Worm (Caenorhabditis elegans) whole organism, young adult: Measurements from ENCODE around the gene dolk-1.
A peak's percentile ranks its signal among the peaks of the same experiment; 100 is the strongest.
"Not testable (repeated sequence)": the region's sequence is repeated elsewhere in the genome, so short reads cannot be mapped to it uniquely, and the experiment has no call there.

ENCODE experiments used
- B0019.2 ChIP-seq: fragments of 200-800 bp; sonication (Bioruptor generic); conservative IDR thresholded peaks from 2 replicates; pipeline ENCODE4 v1.3.6; 2022; ENCODE audit warnings: missing genetic modification reagents, missing genetic modification characterization, missing compliant biosample characterization
- D2030.7 ChIP-seq: fragments of 200-800 bp; sonication (Bioruptor generic); IDR thresholded peaks from 2 replicates; pipeline ENCODE4 v1.3.6; 2022; ENCODE audit warnings: missing genetic modification reagents, missing genetic modification characterization, missing compliant biosample characterization
- F33H1.4 ChIP-seq: fragments of 200-800 bp; sonication (Bioruptor generic); IDR thresholded peaks from 2 replicates; pipeline ENCODE4 v1.3.6; 2022; ENCODE audit warnings: missing genetic modification reagents, missing genetic modification characterization, missing compliant biosample characterization
- F39B2.1 ChIP-seq: fragments of 200-800 bp; sonication (Bioruptor generic); IDR thresholded peaks from 2 replicates; pipeline ENCODE4 v1.3.6; 2022; ENCODE audit warnings: missing genetic modification reagents, missing genetic modification characterization, missing compliant biosample characterization
- F57A8.1 ChIP-seq: fragments of 200-800 bp; sonication (Bioruptor generic); optimal IDR thresholded peaks from 2 replicates; lab custom pipeline; 2018; ENCODE audit warnings: mild to moderate bottlenecking, missing genetic modification characterization, moderate library complexity, missing compliant biosample characterization
- Y53G8AR.9 ChIP-seq: fragments of 200-800 bp; sonication (Bioruptor generic); conservative IDR thresholded peaks from 2 replicates; pipeline ENCODE4 v1.3.6; 2022; ENCODE audit warnings: missing genetic modification reagents, missing genetic modification characterization, missing compliant biosample characterization
- Y95B8A.8 ChIP-seq: fragments of 200-800 bp; sonication (Bioruptor generic); IDR thresholded peaks from 2 replicates; pipeline ENCODE4 v1.3.6; 2022; ENCODE audit warnings: missing genetic modification reagents, missing genetic modification characterization, missing compliant biosample characterization
- bed-2 ChIP-seq: fragments of 200-800 bp; sonication (Bioruptor generic); IDR thresholded peaks from 2 replicates; pipeline ENCODE4 v1.3.6; 2022; ENCODE audit warnings: missing genetic modification reagents, missing genetic modification characterization, missing compliant biosample characterization
- ccch-3 ChIP-seq: fragments of 200-800 bp; sonication (Bioruptor generic); optimal IDR thresholded peaks from 2 replicates; lab custom pipeline; 2018; ENCODE audit warnings: mild to moderate bottlenecking, missing genetic modification characterization, missing compliant biosample characterization
- cebp-1 ChIP-seq, 2 experiments: fragments of 200-800 bp in 1 of 2; sonication (Bioruptor generic) in 1 of 2; sonication (generic microtip) in 1 of 2; IDR thresholded peaks in 1 of 2; optimal IDR thresholded peaks in 1 of 2; 2 replicates each; pipeline versions ENCODE4 v1.3.6 to Lab custom; 2017 to 2022; ENCODE audit warnings: missing compliant biosample characterization in 2 of 2, missing genetic modification characterization in 2 of 2, mild to moderate bottlenecking in 1 of 2, missing genetic modification reagents in 1 of 2, moderate library complexity in 1 of 2
- ceh-100 ChIP-seq: fragments of 200-800 bp; sonication (Bioruptor generic); IDR thresholded peaks from 2 replicates; pipeline ENCODE4 v1.3.6; 2022; ENCODE audit warnings: missing genetic modification reagents, missing genetic modification characterization, missing compliant biosample characterization
- ceh-40 ChIP-seq: fragments of 200-800 bp; sonication (Bioruptor generic); IDR thresholded peaks from 2 replicates; pipeline ENCODE4 v1.3.6; 2022; ENCODE audit warnings: missing genetic modification characterization, missing compliant biosample characterization
- ceh-91 ChIP-seq: fragments of 200-800 bp; sonication (Bioruptor generic); IDR thresholded peaks from 2 replicates; pipeline ENCODE4 v1.3.6; 2022; ENCODE audit warnings: missing genetic modification reagents, missing genetic modification characterization, missing compliant biosample characterization
- chd-7 ChIP-seq: sonication (generic microtip); optimal IDR thresholded peaks from 2 replicates; lab custom pipeline; 2016; ENCODE audit warnings: mild to moderate bottlenecking, missing genetic modification characterization, moderate library complexity, missing compliant biosample characterization
- die-1 ChIP-seq: sonication (generic microtip); optimal IDR thresholded peaks from 2 replicates; lab custom pipeline; 2016; ENCODE audit warnings: missing genotype, mild to moderate bottlenecking, missing genetic modification characterization, missing compliant biosample characterization
- dox-1 ChIP-seq: fragments of 200-800 bp; sonication (Bioruptor generic); IDR thresholded peaks from 2 replicates; pipeline ENCODE4 v1.3.6; 2022; ENCODE audit warnings: missing genetic modification reagents, missing genetic modification characterization, missing compliant biosample characterization
- egrh-3 ChIP-seq: fragments of 200-800 bp; sonication (Bioruptor generic); IDR thresholded peaks from 2 replicates; pipeline ENCODE4 v1.3.6; 2022; ENCODE audit warnings: missing genetic modification reagents, missing genetic modification characterization, missing compliant biosample characterization
- ekl-4 ChIP-seq: fragments of 200-800 bp; sonication (Bioruptor generic); IDR thresholded peaks from 2 replicates; pipeline ENCODE4 v1.3.6; 2022; ENCODE audit warnings: missing genetic modification reagents, missing genetic modification characterization, missing compliant biosample characterization
- hmg-1.2 ChIP-seq: fragments of 200-800 bp; sonication (Bioruptor generic); IDR thresholded peaks from 2 replicates; pipeline ENCODE4 v1.3.6; 2022; ENCODE audit warnings: missing genetic modification reagents, missing genetic modification characterization, missing compliant biosample characterization
- lin-26 ChIP-seq: fragments of 200-800 bp; sonication (Bioruptor generic); IDR thresholded peaks from 2 replicates; pipeline ENCODE4 v1.3.6; 2022; ENCODE audit warnings: missing genetic modification reagents, missing genetic modification characterization, missing compliant biosample characterization
- lin-54 ChIP-seq: fragments of 200-800 bp; sonication (Bioruptor generic); optimal IDR thresholded peaks from 2 replicates; lab custom pipeline; 2018; ENCODE audit warnings: mild to moderate bottlenecking, missing genetic modification characterization, missing compliant biosample characterization
- lsl-1 ChIP-seq: fragments of 200-800 bp; sonication (Bioruptor generic); optimal IDR thresholded peaks from 2 replicates; lab custom pipeline; 2018; ENCODE audit warnings: mild to moderate bottlenecking, missing genetic modification characterization, moderate library complexity, missing compliant biosample characterization
- madf-6 ChIP-seq: fragments of 200-800 bp; sonication (Bioruptor generic); IDR thresholded peaks from 2 replicates; pipeline ENCODE4 v1.3.6; 2022; ENCODE audit warnings: missing genetic modification reagents, missing genetic modification characterization, missing compliant biosample characterization
- mcd-1 ChIP-seq: fragments of 200-800 bp; sonication (Bioruptor generic); IDR thresholded peaks from 2 replicates; pipeline ENCODE4 v1.3.6; 2022; ENCODE audit warnings: missing genetic modification reagents, missing genetic modification characterization, missing compliant biosample characterization
- mxl-1 ChIP-seq: sonication (generic microtip); optimal IDR thresholded peaks from 2 replicates; lab custom pipeline; 2016; ENCODE audit warnings: missing genetic modification characterization, missing compliant biosample characterization
- nfyb-1 ChIP-seq: fragments of 200-800 bp; sonication (Bioruptor generic); IDR thresholded peaks from 2 replicates; pipeline ENCODE4 v1.3.6; 2022; ENCODE audit warnings: missing genetic modification reagents, missing genetic modification characterization, missing compliant biosample characterization
- pbrm-1 ChIP-seq: fragments of 200-800 bp; sonication (Bioruptor generic); IDR thresholded peaks from 2 replicates; pipeline ENCODE4 v1.3.6; 2022; ENCODE audit warnings: missing genetic modification reagents, missing genetic modification characterization, missing compliant biosample characterization
- rcor-1 ChIP-seq: fragments of 200-800 bp; sonication (Bioruptor generic); IDR thresholded peaks from 2 replicates; pipeline ENCODE4 v1.3.6; 2022; ENCODE audit warnings: missing genetic modification reagents, missing genetic modification characterization, missing compliant biosample characterization
- rpc-1 ChIP-seq, 2 experiments: fragments of 150-350 bp in 1 of 2; sonication (generic microtip) in 1 of 2; optimal IDR thresholded peaks; 2 replicates each; lab custom pipeline; 2014 to 2018; ENCODE audit warnings: missing biosample characterization in 1 of 2, missing genetic modification characterization in 1 of 2, missing genetic modification reagents in 1 of 2, missing genotype in 1 of 2
- sea-2 ChIP-seq: fragments of 200-800 bp; sonication (Bioruptor generic); IDR thresholded peaks from 2 replicates; pipeline ENCODE4 v1.3.6; 2022; ENCODE audit warnings: missing genetic modification characterization, missing compliant biosample characterization
- snpc-1.3 ChIP-seq: sonication (generic microtip); optimal IDR thresholded peaks from 2 replicates; lab custom pipeline; 2017; ENCODE audit warnings: missing genetic modification characterization, mild to moderate bottlenecking, missing compliant biosample characterization, antibody characterized with exemption, moderate library complexity, missing genotype, missing genetic modification reagents; ENCODE audit not compliant: insufficient read depth
- snpc-4 ChIP-seq, 5 experiments: fragments of 150-350 bp in 1 of 5; sonication (generic microtip) in 4 of 5; optimal IDR thresholded peaks; 2 replicates each; lab custom pipeline; 2014 to 2018; ENCODE audit warnings: missing genetic modification characterization in 5 of 5, missing biosample characterization in 3 of 5, antibody characterized with exemption in 2 of 5, mild to moderate bottlenecking in 2 of 5, missing compliant biosample characterization in 2 of 5, missing genotype in 2 of 5, moderate library complexity in 2 of 5, missing genetic modification reagents in 1 of 5
- tbp1 ChIP-seq: fragments of 200-800 bp; sonication (Bioruptor generic); optimal IDR thresholded peaks from 2 replicates; lab custom pipeline; 2018; ENCODE audit warnings: mild to moderate bottlenecking, missing genetic modification characterization, missing compliant biosample characterization
- ztf-28 ChIP-seq: fragments of 200-800 bp; sonication (Bioruptor generic); IDR thresholded peaks from 2 replicates; pipeline ENCODE4 v1.3.6; 2022; ENCODE audit warnings: missing genetic modification reagents, missing genetic modification characterization, missing compliant biosample characterization

Gene dolk-1

DNA sequence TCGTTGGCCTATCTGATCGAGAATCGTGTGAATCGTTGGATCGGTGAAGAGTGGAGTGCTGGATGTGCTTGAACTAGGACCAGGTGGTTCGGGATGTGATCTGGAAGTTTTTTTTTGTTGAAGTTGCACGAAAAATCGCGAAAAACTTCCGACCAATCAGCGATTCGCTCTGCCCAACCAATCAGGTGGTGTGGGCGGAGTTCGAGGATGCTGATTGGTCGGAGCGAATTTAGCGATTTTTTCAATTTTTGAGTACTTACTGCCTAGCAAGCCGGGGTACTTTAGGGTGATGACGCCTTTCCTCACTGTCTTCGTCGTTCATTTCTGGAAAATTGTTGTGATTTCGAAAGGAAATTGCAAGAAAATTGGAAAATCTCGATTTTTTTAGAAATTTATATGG is 45.3 kb upstream of the dolk-1 start, which contains the start of gene Y56A3A.30:
TSS of gene Y56A3A.30 (minus strand) at position 324 of the 400 bp plus-strand sequence.
- no peak for TF ChIP-seq ccch-3 (GFP tag; lab: Kevin White, UChicago)
- TF ChIP-seq nfyb-1 (GFP tag; lab: Robert Waterston, UW) = 0 out of 2 replicates have a peak, but pooled peaks have one; percentile 18
- no peak for TF ChIP-seq chd-7 (tag; lab: Kevin White, UChicago)
- TF ChIP-seq egrh-3 (GFP tag; lab: Robert Waterston, UW) = no peak
- TF ChIP-seq B0019.2 = no peak

- TF ChIP-seq snpc-1.3 (no peak), lin-54 (GFP tag; lab: Kevin White, UChicago) (peak; percentile 22)
Observed at ce11 chrIII:11974414-11974813, 41.0 kb upstream of the dolk-1 start, which contains the start of gene Y56A3A.31. Y56A3A.31 (plus strand) TSS chrIII:11974477.

DNA sequence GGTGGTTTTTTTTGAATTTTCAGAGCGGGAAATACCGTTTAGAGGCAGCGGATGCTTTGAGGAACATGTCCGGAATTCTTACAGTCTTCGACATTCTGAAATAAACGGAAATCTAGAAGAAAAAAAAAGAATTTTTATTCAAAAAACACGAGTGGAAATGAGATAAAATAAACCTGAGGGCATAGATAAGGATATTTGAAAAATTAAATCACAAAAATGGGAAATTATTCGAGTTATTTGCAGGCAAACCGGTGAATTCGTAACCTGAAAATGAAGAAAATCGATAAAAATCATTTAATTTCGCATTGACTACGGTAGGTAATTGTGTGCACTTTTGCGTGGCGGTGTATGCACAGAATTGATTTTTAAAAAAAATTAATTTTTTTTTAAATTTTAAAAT is 40.6 kb upstream of the dolk-1 start, which contains the start of gene ung-1:
TSS of gene ung-1 (minus strand) at position 101 of the 400 bp plus-strand sequence.
- no peak for TF ChIP-seq die-1 (tag; lab: Kevin White, UChicago)
- no peak for TF ChIP-seq ceh-100 (GFP tag; lab: Robert Waterston, UW)
- no peak for TF ChIP-seq ceh-40 (GFP tag; lab: Robert Waterston, UW)
- no peak for TF ChIP-seq F33H1.4 (GFP tag; lab: Robert Waterston, UW)
- no peak for TF ChIP-seq mxl-1
- TF ChIP-seq lin-26 (GFP tag; lab: Robert Waterston, UW) = no peak
- no peak for TF ChIP-seq F57A8.1
- peak; percentile 76 for TF ChIP-seq lsl-1 (GFP tag; lab: Kevin White, UChicago)

DNA sequence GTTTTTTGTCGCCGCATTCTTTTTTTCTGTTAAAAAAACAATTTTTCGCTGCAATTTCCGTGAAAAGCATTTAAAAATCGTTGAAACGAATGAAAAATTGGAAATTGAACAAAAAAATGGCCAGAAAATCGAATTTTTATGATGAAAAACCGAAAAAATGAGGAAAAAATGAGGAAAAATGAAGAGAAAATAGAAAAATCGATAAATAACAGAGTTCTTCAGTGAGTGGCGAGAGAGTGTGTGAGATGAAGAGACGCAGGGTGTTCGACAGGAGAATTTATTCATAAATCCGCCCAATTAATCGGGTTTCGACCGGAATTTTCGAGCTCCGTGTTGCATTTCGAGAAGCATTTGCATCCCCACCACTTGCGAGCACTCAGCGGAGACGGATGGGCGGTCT is 37.9 kb upstream of the dolk-1 start, which contains the start of gene Y56A3A.28:
TSS of gene Y56A3A.28 (minus strand) at position 33 of the 400 bp plus-strand sequence.
- TF ChIP-seq rpc-1 (optimal IDR thresholded peaks at IDR 0.05; lab: Kevin White, UChicago) (no peak), rpc-1 (tag; optimal IDR thresholded peaks at IDR 0.05; lab: Kevin White, UChicago) (no peak), hmg-1.2 (GFP tag; lab: Robert Waterston, UW) (peak; percentile 97), sea-2 (no peak)

DNA sequence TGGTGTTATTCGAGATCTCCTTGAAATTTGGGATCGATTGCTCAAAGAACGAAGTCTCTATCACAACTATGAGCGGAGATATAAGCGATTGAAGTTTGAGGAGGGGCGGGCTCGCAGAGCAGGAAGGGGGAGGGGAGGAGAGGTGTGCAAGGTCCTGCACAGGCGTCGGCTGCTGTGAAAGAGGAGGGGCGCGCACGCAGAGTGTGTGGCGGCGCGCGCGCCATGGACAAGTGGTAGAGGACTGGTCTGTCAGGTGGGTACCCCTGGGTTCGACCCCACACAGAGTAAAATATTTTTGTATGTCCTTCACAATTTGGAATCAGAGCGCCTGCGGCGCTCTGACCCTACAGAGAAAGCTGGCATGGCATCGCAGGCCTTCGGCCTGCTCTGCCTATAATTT is 33.6 kb upstream of the dolk-1 start:
- TF ChIP-seq bed-2 (GFP tag; lab: Robert Waterston, UW) (0 out of 2 replicates have a peak, but pooled peaks have one; percentile 42), ztf-28 (GFP tag; lab: Robert Waterston, UW) (0 out of 2 replicates have a peak, but pooled peaks have one; percentile 21), ceh-91 (GFP tag; lab: Robert Waterston, UW) (peak; percentile 51), ekl-4 (peak; percentile 67; the same call in 1 of the 2 replicates), snpc-4 (tag; optimal IDR thresholded peaks at IDR 0.05; lab: Kevin White, UChicago) (peak in 2 of 4 experiments; percentile 17 to 60), tbp1 (GFP tag; lab: Kevin White, UChicago) (peak; percentile 37), B0019.2 (peak; percentile 75), mcd-1 (GFP tag; lab: Robert Waterston, UW) (peak; percentile 79), cebp-1 (GFP tag; IDR thresholded peaks at IDR 0.05; lab: Robert Waterston, UW) (0 out of 2 replicates have a peak, but pooled peaks have one; percentile 23), lin-26 (GFP tag; lab: Robert Waterston, UW) (peak; percentile 100), Y53G8AR.9 (GFP tag; lab: Robert Waterston, UW) (0 out of 2 replicates have a peak, but pooled peaks have one; percentile 37), F33H1.4 (GFP tag; lab: Robert Waterston, UW) (peak; percentile 62), egrh-3 (GFP tag; lab: Robert Waterston, UW) (peak; percentile 99), dox-1 (GFP tag; lab: Robert Waterston, UW) (peak; percentile 75), pbrm-1 (peak; percentile 91), madf-6 (GFP tag; lab: Robert Waterston, UW) (peak; percentile 81), rcor-1 (peak; percentile 68), D2030.7 (peak; percentile 91), Y95B8A.8 (GFP tag; lab: Robert Waterston, UW) (peak; percentile 54; the same call in 1 of the 2 replicates), F39B2.1 (GFP tag; lab: Robert Waterston, UW) (peak; percentile 5; the same call in 1 of the 2 replicates), ceh-100 (GFP tag; lab: Robert Waterston, UW) (0 out of 2 replicates have a peak, but pooled peaks have one; percentile 47), nfyb-1 (GFP tag; lab: Robert Waterston, UW) (peak; percentile 85)
- not testable (repeated sequence) for TF ChIP-seq snpc-4 (GFP tag; optimal IDR thresholded peaks at IDR 0.05; lab: Kevin White, UChicago); cebp-1 (tag; optimal IDR thresholded peaks at IDR 0.05; lab: Kevin White, UChicago)
- TF ChIP-seq, all 124 proteins: peak for 22; not testable (repeated sequence) for 102
